Fruit fly (Drosophila melanogaster) whole organism, embryonic: ENCODE measurements around the gene CG5070.

Source experiments
- Aef1 ChIP-seq: fragments of 200-800 bp; sonication (Bioruptor generic); IDR thresholded peaks from 3 replicates; pipeline ENCODE4 v1.3.6; 2022; ENCODE audit warnings: missing biosample characterization, missing genetic modification characterization
- Atf6 ChIP-seq: fragments of 200-800 bp; sonication (Bioruptor generic); IDR thresholded peaks from 2 replicates; pipeline ENCODE4 v1.3.6; 2022; ENCODE audit warnings: missing biosample characterization, missing genetic modification characterization
- CG10366 ChIP-seq: fragments of 200-800 bp; sonication (Bioruptor generic); IDR thresholded peaks from 2 replicates; pipeline ENCODE4 v1.3.6; 2022; ENCODE audit warnings: missing biosample characterization, missing genetic modification characterization
- CG10979 ChIP-seq: fragments of 200-800 bp; sonication (Bioruptor generic); optimal IDR thresholded peaks from 2 replicates; lab custom pipeline; 2018; ENCODE audit warnings: missing biosample characterization, mild to moderate bottlenecking, missing genetic modification characterization, moderate library complexity
- CG11247 ChIP-seq: fragments of 200-800 bp; sonication (Bioruptor generic); IDR thresholded peaks from 2 replicates; pipeline ENCODE4 v1.3.6; 2022; ENCODE audit warnings: missing biosample characterization, missing genetic modification characterization
- CG12942 ChIP-seq: fragments of 200-800 bp; sonication (Bioruptor generic); optimal IDR thresholded peaks from 3 replicates; lab custom pipeline; 2016; ENCODE audit warnings: missing biosample characterization, missing genetic modification characterization
- CG14860 ChIP-seq: fragments of 200-800 bp; sonication (Bioruptor generic); IDR thresholded peaks from 3 replicates; pipeline ENCODE4 v1.3.6; 2022; ENCODE audit warnings: missing biosample characterization, missing genetic modification characterization; ENCODE audit not compliant: partially characterized antibody
- CG15073 ChIP-seq: fragments of 200-800 bp; sonication (Bioruptor generic); optimal IDR thresholded peaks from 2 replicates; lab custom pipeline; 2016; ENCODE audit warnings: missing biosample characterization, missing genetic modification characterization
- CG15601 ChIP-seq: fragments of 200-800 bp; sonication (Bioruptor generic); optimal IDR thresholded peaks from 3 replicates; lab custom pipeline; 2019; ENCODE audit warnings: missing biosample characterization, mild to moderate bottlenecking, missing genetic modification characterization, moderate library complexity
- CG1792 ChIP-seq: fragments of 200-800 bp; sonication (Bioruptor generic); optimal IDR thresholded peaks from 2 replicates; lab custom pipeline; 2016; ENCODE audit warnings: missing biosample characterization, missing genetic modification characterization
- CG33213 ChIP-seq: fragments of 200-800 bp; sonication (Bioruptor generic); optimal IDR thresholded peaks from 3 replicates; lab custom pipeline; 2016; ENCODE audit warnings: missing biosample characterization, missing genetic modification characterization
- CG33557 ChIP-seq: fragments of 200-800 bp; sonication (Bioruptor generic); optimal IDR thresholded peaks from 2 replicates; lab custom pipeline; 2019; ENCODE audit warnings: missing biosample characterization, mild to moderate bottlenecking, missing genetic modification characterization, moderate library complexity
- CG4404 ChIP-seq: fragments of 200-800 bp; sonication (Bioruptor generic); IDR thresholded peaks from 2 replicates; pipeline ENCODE4 v1.3.6; 2022; ENCODE audit warnings: missing biosample characterization, missing genetic modification characterization
- CG4730 ChIP-seq: fragments of 200-800 bp; sonication (Bioruptor generic); IDR thresholded peaks from 2 replicates; pipeline ENCODE4 v1.3.6; 2022; ENCODE audit warnings: missing biosample characterization, missing genetic modification characterization
- CG4820 ChIP-seq: fragments of 200-800 bp; sonication (Bioruptor generic); optimal IDR thresholded peaks from 3 replicates; lab custom pipeline; 2016; ENCODE audit warnings: missing biosample characterization, missing genetic modification characterization
- CG8281 ChIP-seq: fragments of 200-800 bp; sonication (Bioruptor generic); optimal IDR thresholded peaks from 2 replicates; lab custom pipeline; 2018; ENCODE audit warnings: missing biosample characterization, mild to moderate bottlenecking, missing genetic modification characterization, moderate library complexity
- CG8290 ChIP-seq, 3 experiments: fragments of 200-800 bp; sonication (Bioruptor generic); optimal IDR thresholded peaks; 2 replicates each; lab custom pipeline; 2016 to 2019; ENCODE audit warnings: missing biosample characterization in 3 of 3, missing genetic modification characterization in 3 of 3, mild to moderate bottlenecking in 2 of 3, moderate library complexity in 1 of 3
- Camta ChIP-seq: fragments of 200-800 bp; sonication (Bioruptor generic); optimal IDR thresholded peaks from 2 replicates; lab custom pipeline; 2016; ENCODE audit warnings: missing biosample characterization, missing genetic modification characterization
- D ChIP-seq, 2 experiments: fragments of 200-800 bp in 1 of 2; fragments of >200 bp in 1 of 2; sonication (Bioruptor generic) in 1 of 2; optimal IDR thresholded peaks; 2 replicates in 1 of 2; 3 replicates in 1 of 2; lab custom pipeline; 2017; ENCODE audit warnings: mild to moderate bottlenecking in 1 of 2, missing biosample characterization in 1 of 2, missing genetic modification characterization in 1 of 2, missing genetic modification reagents in 1 of 2
- Doc2 ChIP-seq: fragments of 200-800 bp; sonication (Bioruptor generic); IDR thresholded peaks from 2 replicates; pipeline ENCODE4 v1.3.6; 2022; ENCODE audit warnings: missing biosample characterization, missing genetic modification characterization
- Dref ChIP-seq: fragments of 200-800 bp; sonication (Bioruptor generic); IDR thresholded peaks from 2 replicates; pipeline ENCODE4 v1.3.6; 2022; ENCODE audit warnings: missing biosample characterization, missing genetic modification characterization
- Ets65A ChIP-seq: fragments of 200-800 bp; sonication (Bioruptor generic); peaks from one replicate; lab custom pipeline; 2016; ENCODE audit warnings: missing biosample characterization, missing genetic modification characterization
- Fer3 ChIP-seq: fragments of 200-800 bp; sonication (Bioruptor generic); optimal IDR thresholded peaks from 2 replicates; lab custom pipeline; 2018; ENCODE audit warnings: missing biosample characterization, mild to moderate bottlenecking, missing genetic modification characterization, moderate library complexity
- Hr78 ChIP-seq, 2 experiments: fragments of 200-800 bp in 1 of 2; fragments of >200 bp in 1 of 2; sonication (Bioruptor generic) in 1 of 2; optimal IDR thresholded peaks; 2 replicates each; lab custom pipeline; 2017 to 2019; ENCODE audit warnings: missing biosample characterization in 2 of 2, missing genetic modification characterization in 2 of 2, mild to moderate bottlenecking in 1 of 2, moderate library complexity in 1 of 2
- Lhr ChIP-seq: fragments of 200-800 bp; sonication (Bioruptor generic); optimal IDR thresholded peaks from 3 replicates; lab custom pipeline; 2017; ENCODE audit warnings: mild to moderate bottlenecking, missing biosample characterization, missing genetic modification reagents, missing genetic modification characterization
- NC2β ChIP-seq: fragments of 200-800 bp; sonication (Bioruptor generic); optimal IDR thresholded peaks from 2 replicates; lab custom pipeline; 2016; ENCODE audit warnings: missing biosample characterization, missing genetic modification characterization
- NFAT ChIP-seq: fragments of 200-800 bp; sonication (Bioruptor generic); IDR thresholded peaks from 2 replicates; pipeline ENCODE4 v1.3.6; 2022; ENCODE audit warnings: missing biosample characterization, missing genetic modification characterization
- Pdp1 ChIP-seq, 2 experiments: fragments of 200-800 bp; sonication (Bioruptor generic); optimal IDR thresholded peaks; 3 replicates each; lab custom pipeline; 2016; ENCODE audit warnings: missing biosample characterization in 2 of 2, missing genetic modification characterization in 2 of 2, mild to moderate bottlenecking in 1 of 2, moderate library complexity in 1 of 2
- Sin3A ChIP-seq: fragments of >200 bp; optimal IDR thresholded peaks from 2 replicates; lab custom pipeline; 2018
- Sox102F ChIP-seq: fragments of 200-800 bp; sonication (Bioruptor generic); optimal IDR thresholded peaks from 2 replicates; lab custom pipeline; 2018; ENCODE audit warnings: missing biosample characterization, mild to moderate bottlenecking, missing genetic modification characterization, moderate library complexity
- Taf1 ChIP-seq: fragments of 200-800 bp; sonication (Bioruptor generic); IDR thresholded peaks from 2 replicates; pipeline ENCODE4 v1.3.6; 2022; ENCODE audit warnings: missing biosample characterization, missing genetic modification characterization
- cas ChIP-seq: fragments of 200-800 bp; sonication (Bioruptor generic); IDR thresholded peaks from 2 replicates; pipeline ENCODE4 v1.3.6; 2022; ENCODE audit warnings: missing biosample characterization, missing genetic modification characterization
- caup ChIP-seq: fragments of 200-800 bp; sonication (Bioruptor generic); optimal IDR thresholded peaks from 3 replicates; lab custom pipeline; 2017; ENCODE audit warnings: missing biosample characterization, mild to moderate bottlenecking, missing genetic modification characterization, moderate library complexity; ENCODE audit not compliant: severe bottlenecking
- croc ChIP-seq: fragments of 200-800 bp; sonication (Bioruptor generic); conservative IDR thresholded peaks from 3 replicates; pipeline ENCODE4 v1.3.6; 2022; ENCODE audit warnings: missing biosample characterization, missing genetic modification characterization
- dati ChIP-seq: fragments of 200-800 bp; sonication (Bioruptor generic); IDR thresholded peaks from 2 replicates; pipeline ENCODE4 v1.3.6; 2022; ENCODE audit warnings: missing biosample characterization, missing genetic modification characterization
- dmrt11E ChIP-seq: fragments of 200-800 bp; sonication (Bioruptor generic); optimal IDR thresholded peaks from 3 replicates; lab custom pipeline; 2018; ENCODE audit warnings: missing biosample characterization, mild to moderate bottlenecking, missing genetic modification characterization, moderate library complexity
- knrl ChIP-seq: fragments of 200-800 bp; sonication (Bioruptor generic); IDR thresholded peaks from 3 replicates; pipeline ENCODE4 v1.3.6; 2022; ENCODE audit warnings: missing biosample characterization, missing genetic modification characterization; ENCODE audit not compliant: partially characterized antibody
- nau ChIP-seq: fragments of 200-800 bp; sonication (Bioruptor generic); optimal IDR thresholded peaks from 3 replicates; lab custom pipeline; 2017; ENCODE audit warnings: missing biosample characterization, mild to moderate bottlenecking, missing genetic modification characterization, missing genetic modification reagents
- nmo ChIP-seq: fragments of 200-800 bp; sonication (Bioruptor generic); optimal IDR thresholded peaks from 2 replicates; lab custom pipeline; 2018; ENCODE audit warnings: missing biosample characterization, mild to moderate bottlenecking, missing genetic modification characterization, moderate library complexity
- p53 ChIP-seq: fragments of 200-800 bp; sonication (Bioruptor generic); optimal IDR thresholded peaks from 2 replicates; lab custom pipeline; 2016; ENCODE audit warnings: missing biosample characterization, missing genetic modification characterization
- pan ChIP-seq, 4 experiments: fragments of >200 bp in 3 of 4; fragments of 200-800 bp in 1 of 4; sonication (Bioruptor generic) in 1 of 4; optimal IDR thresholded peaks in 3 of 4; IDR thresholded peaks in 1 of 4; 2 replicates each; pipeline versions ENCODE4 v1.3.6 to Lab custom; 2017 to 2022; ENCODE audit warnings: missing biosample characterization in 2 of 4, missing genetic modification characterization in 2 of 4, mixed read lengths in 1 of 4
- pita ChIP-seq: fragments of 200-800 bp; sonication (Bioruptor generic); optimal IDR thresholded peaks from 2 replicates; lab custom pipeline; 2017; ENCODE audit warnings: missing biosample characterization, mild to moderate bottlenecking, missing genetic modification characterization
- pnt ChIP-seq: fragments of 200-800 bp; sonication (Bioruptor generic); optimal IDR thresholded peaks from 3 replicates; lab custom pipeline; 2016; ENCODE audit warnings: missing biosample characterization, missing genetic modification characterization
- sd ChIP-seq: fragments of 200-800 bp; sonication (Bioruptor generic); optimal IDR thresholded peaks from 3 replicates; lab custom pipeline; 2018; ENCODE audit warnings: missing biosample characterization, mild to moderate bottlenecking, missing genetic modification characterization, moderate library complexity
- seq ChIP-seq: fragments of 200-800 bp; sonication (Bioruptor generic); IDR thresholded peaks from 2 replicates; pipeline ENCODE4 v1.3.6; 2022; ENCODE audit warnings: missing biosample characterization, missing genetic modification characterization
- sim ChIP-seq: fragments of 200-800 bp; sonication (Bioruptor generic); IDR thresholded peaks from 2 replicates; pipeline ENCODE4 v1.3.6; 2022; ENCODE audit warnings: missing biosample characterization, missing genetic modification characterization
- stwl ChIP-seq: fragments of 200-800 bp; sonication (Bioruptor generic); optimal IDR thresholded peaks from 3 replicates; lab custom pipeline; 2018; ENCODE audit warnings: missing biosample characterization, mild to moderate bottlenecking, missing genetic modification characterization, moderate library complexity
- vvl ChIP-seq: fragments of 200-800 bp; sonication (Bioruptor generic); IDR thresholded peaks from 2 replicates; pipeline ENCODE4 v1.3.6; 2022; ENCODE audit warnings: missing biosample characterization, missing genetic modification characterization
- yki ChIP-seq: fragments of >200 bp; optimal IDR thresholded peaks from 3 replicates; lab custom pipeline; 2018

CG5070 gene

dm6 chrX:17175558-17176189, 27.2 kb upstream of the CG5070 start:
- no peak for TF ChIP-seq Sin3A (lab: Kevin White, UChicago)
- no peak for TF ChIP-seq nau (GFP tag; lab: Kevin White, UChicago)
- peak; percentile 48; the same call in 2 of the 3 replicates for TF ChIP-seq knrl (GFP tag; lab: Robert Waterston, UW)
- TF ChIP-seq CG14860 (GFP tag; lab: Robert Waterston, UW): no peak
- TF ChIP-seq seq: no peak
- peak; percentile 13 for TF ChIP-seq nmo (GFP tag; lab: Kevin White, UChicago)
- TF ChIP-seq NFAT (GFP tag; lab: Robert Waterston, UW): peak; percentile 68; the same call in 1 of the 2 replicates
- no peak for TF ChIP-seq CG1792 (GFP tag; lab: Kevin White, UChicago)
- TF ChIP-seq CG8281 (tag; lab: Kevin White, UChicago): no peak
- peak; percentile 40; the same call in 1 of the 2 replicates for TF ChIP-seq CG10366 (GFP tag; lab: Robert Waterston, UW)
- peak; percentile 20 for TF ChIP-seq pnt
- TF ChIP-seq Camta: no peak
- TF ChIP-seq pita: peak; percentile 53
- TF ChIP-seq CG4820 (GFP tag; lab: Kevin White, UChicago): peak; percentile 16
- no peak for TF ChIP-seq CG4404 (GFP tag; lab: Robert Waterston, UW)
- TF ChIP-seq CG15601 (tag; lab: Kevin White, UChicago): peak; percentile 27
- no peak for TF ChIP-seq yki (lab: Kevin White, UChicago)
- TF ChIP-seq caup (GFP tag; lab: Kevin White, UChicago): no peak
- TF ChIP-seq CG33557 (GFP tag; lab: Kevin White, UChicago): peak; percentile 17
- TF ChIP-seq CG33213 (GFP tag; lab: Kevin White, UChicago): peak; percentile 54
- TF ChIP-seq dmrt11E: peak; percentile 37
- TF ChIP-seq dati (GFP tag; lab: Robert Waterston, UW): no peak
- TF ChIP-seq Lhr (GFP tag; lab: Kevin White, UChicago): peak; percentile 66
- no peak for TF ChIP-seq Fer3 (tag; lab: Kevin White, UChicago)
- no peak for TF ChIP-seq Atf6 (GFP tag; lab: Robert Waterston, UW)
- TF ChIP-seq pan (optimal IDR thresholded peaks at IDR 0.05; lab: Kevin White, UChicago): no peak
- peak in 1 of 2 experiments; percentile 32 for TF ChIP-seq pan (GFP tag; optimal IDR thresholded peaks at IDR 0.05 in 1 of 2, IDR thresholded peaks at IDR 0.05 in 1 of 2)
- no peak for TF ChIP-seq Taf1 (GFP tag; lab: Robert Waterston, UW)
- peak; percentile 42 for TF ChIP-seq Sox102F (GFP tag; lab: Kevin White, UChicago)
- TF ChIP-seq CG11247 (GFP tag; lab: Robert Waterston, UW): peak; percentile 54
- no peak for TF ChIP-seq sim (GFP tag; lab: Robert Waterston, UW)
- no peak for TF ChIP-seq NC2β (GFP tag; lab: Kevin White, UChicago)
- peak; percentile 43 for TF ChIP-seq vvl (GFP tag; lab: Robert Waterston, UW)
- no peak for TF ChIP-seq Doc2 (GFP tag; lab: Robert Waterston, UW)
- peak in 1 of 2 experiments; percentile 70 for TF ChIP-seq Hr78 (GFP tag; optimal IDR thresholded peaks at IDR 0.05; lab: Kevin White, UChicago)
- peak; percentile 14; the same call in 1 of the 3 replicates for TF ChIP-seq croc (GFP tag; lab: Robert Waterston, UW)
- TF ChIP-seq CG4730 (GFP tag; lab: Robert Waterston, UW): no peak
- TF ChIP-seq D (optimal IDR thresholded peaks at IDR 0.05; lab: Kevin White, UChicago): no peak
- TF ChIP-seq D (GFP tag; optimal IDR thresholded peaks at IDR 0.05; lab: Kevin White, UChicago): peak; percentile 9
- TF ChIP-seq Dref (GFP tag; lab: Robert Waterston, UW): no peak
- TF ChIP-seq sd: no peak
- peak; percentile 28 for TF ChIP-seq stwl (tag; lab: Kevin White, UChicago)
- TF ChIP-seq cas (GFP tag; lab: Robert Waterston, UW): no peak
- no peak for TF ChIP-seq CG15073
- TF ChIP-seq CG8290 (GFP tag; optimal IDR thresholded peaks at IDR 0.05; lab: Kevin White, UChicago): peak; percentile 61
- TF ChIP-seq CG8290 (tag; optimal IDR thresholded peaks at IDR 0.05; lab: Kevin White, UChicago): peak; percentile 38 to 74
- no peak for TF ChIP-seq CG12942 (GFP tag; lab: Kevin White, UChicago)
- peak; percentile 31 to 32 for TF ChIP-seq Pdp1 (GFP tag; optimal IDR thresholded peaks at IDR 0.05; lab: Kevin White, UChicago)
- no peak for TF ChIP-seq p53 (GFP tag; lab: Kevin White, UChicago)
- TF ChIP-seq CG10979 (tag; lab: Kevin White, UChicago): peak; percentile 63
- TF ChIP-seq Ets65A (GFP tag; lab: Kevin White, UChicago): peak; percentile 90
- no peak for TF ChIP-seq Aef1 (GFP tag; lab: Robert Waterston, UW)
